Worm (Caenorhabditis elegans) whole organism, mixed stage, embryonic: ENCODE measurements around the gene C18F10.7.
A peak's percentile ranks its signal among the peaks of the same experiment; 100 is the strongest.

Experiments used
- ces-1 ChIP-seq: fragments of 150-350 bp; optimal IDR thresholded peaks from 2 replicates; lab custom pipeline; 2014; ENCODE audit warnings: missing biosample characterization, missing genetic modification reagents, missing genetic modification characterization
- lin-13 ChIP-seq: fragments of 150-350 bp; optimal IDR thresholded peaks from 2 replicates; lab custom pipeline; 2014; ENCODE audit warnings: missing biosample characterization, missing genetic modification characterization
- lsy-2 ChIP-seq: fragments of 150-350 bp; optimal IDR thresholded peaks from 2 replicates; lab custom pipeline; 2014; ENCODE audit warnings: missing biosample characterization, missing genetic modification characterization
- mab-5 ChIP-seq: fragments of 150-350 bp; optimal IDR thresholded peaks from 2 replicates; lab custom pipeline; 2014; ENCODE audit warnings: missing biosample characterization, missing genetic modification characterization
- mep-1 ChIP-seq: fragments of 150-350 bp; optimal IDR thresholded peaks from 2 replicates; lab custom pipeline; 2017; ENCODE audit warnings: missing biosample characterization, missing genetic modification reagents, missing genetic modification characterization, inconsistent platforms
- nhr-12 ChIP-seq: fragments of 150-350 bp; optimal IDR thresholded peaks from 2 replicates; lab custom pipeline; 2014; ENCODE audit warnings: missing biosample characterization, missing genetic modification characterization
- nhr-28 ChIP-seq: fragments of 150-350 bp; optimal IDR thresholded peaks from 2 replicates; lab custom pipeline; 2014; ENCODE audit warnings: missing biosample characterization, missing genetic modification characterization
- nhr-76 ChIP-seq: sonication (generic microtip); optimal IDR thresholded peaks from 2 replicates; lab custom pipeline; 2017; ENCODE audit warnings: missing biosample characterization, missing genetic modification characterization
- pha-4 ChIP-seq: fragments of 150-350 bp; optimal IDR thresholded peaks from 2 replicates; lab custom pipeline; 2018; ENCODE audit warnings: missing biosample characterization, missing genetic modification reagents, missing genetic modification characterization
- snpc-4 ChIP-seq: fragments of 150-350 bp; optimal IDR thresholded peaks from 2 replicates; lab custom pipeline; 2014; ENCODE audit warnings: missing biosample characterization, missing genetic modification characterization
- zip-8 ChIP-seq: fragments of 150-350 bp; optimal IDR thresholded peaks from 2 replicates; lab custom pipeline; 2014; ENCODE audit warnings: missing biosample characterization, missing genetic modification characterization

DNA sequence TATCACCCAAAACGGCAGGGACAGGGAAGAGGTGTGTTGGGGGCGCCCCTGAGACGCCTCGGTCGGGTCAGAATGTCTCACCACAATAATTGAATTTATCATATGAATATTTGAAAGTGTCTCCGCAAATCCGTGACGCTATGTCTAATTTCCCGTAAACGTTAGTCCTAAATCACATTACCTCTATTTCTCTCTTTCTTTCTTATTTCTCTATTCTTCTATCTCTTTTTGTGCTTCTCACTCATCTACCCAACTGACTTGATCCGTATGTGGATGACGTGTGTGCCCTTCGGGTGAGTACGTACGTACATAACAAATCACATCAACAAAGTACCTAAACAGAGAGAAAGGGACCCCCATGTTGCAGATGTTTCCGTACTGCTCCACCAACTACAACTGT is 39.2 kb upstream of the C18F10.7 start:
- TF ChIP-seq nhr-76 (tag; lab: Kevin White, UChicago), result no peak
- TF ChIP-seq snpc-4 (tag; lab: Kevin White, UChicago), result no peak
- TF ChIP-seq pha-4, result no peak
- TF ChIP-seq mep-1 (tag; lab: Kevin White, UChicago), result no peak
- TF ChIP-seq ces-1, result peak; percentile 98
- TF ChIP-seq zip-8 (tag; lab: Kevin White, UChicago), result no peak
- no peak for TF ChIP-seq lin-13 (tag; lab: Kevin White, UChicago)
- no peak for TF ChIP-seq nhr-12
- no peak for TF ChIP-seq lsy-2 (tag; lab: Kevin White, UChicago)
- TF ChIP-seq nhr-28 (tag; lab: Kevin White, UChicago), result no peak
- TF ChIP-seq mab-5, result no peak
